Fruit fly (Drosophila melanogaster) whole organism, embryonic: ENCODE data around the gene Cdc7.

Experiments
- B-H2 ChIP-seq: fragments of 200-800 bp; sonication (Bioruptor generic); optimal IDR thresholded peaks from 2 replicates; lab custom pipeline; 2018; ENCODE audit warnings: missing biosample characterization, mild to moderate bottlenecking, missing genetic modification characterization
- CG10431 ChIP-seq: fragments of 200-800 bp; sonication (Bioruptor generic); optimal IDR thresholded peaks from 3 replicates; lab custom pipeline; 2018; ENCODE audit warnings: missing biosample characterization, mild to moderate bottlenecking, missing genetic modification characterization
- CG11398 ChIP-seq: fragments of 200-800 bp; sonication (Bioruptor generic); optimal IDR thresholded peaks from 2 replicates; lab custom pipeline; 2016; ENCODE audit warnings: missing biosample characterization, missing genetic modification characterization
- CG11456 ChIP-seq: fragments of 200-800 bp; sonication (Bioruptor generic); IDR thresholded peaks from 3 replicates; pipeline ENCODE4 v1.3.6; 2022; ENCODE audit warnings: missing biosample characterization, missing genetic modification characterization
- CG12219 ChIP-seq: fragments of 200-800 bp; sonication (Bioruptor generic); optimal IDR thresholded peaks from 3 replicates; lab custom pipeline; 2018; ENCODE audit warnings: missing biosample characterization, mild to moderate bottlenecking, missing genetic modification characterization
- CG14710 ChIP-seq: fragments of 200-800 bp; sonication (Bioruptor generic); optimal IDR thresholded peaks from 3 replicates; lab custom pipeline; 2019; ENCODE audit warnings: missing biosample characterization, mild to moderate bottlenecking, missing genetic modification characterization, moderate library complexity
- CG14965 ChIP-seq: fragments of 200-800 bp; sonication (Bioruptor generic); optimal IDR thresholded peaks from 2 replicates; lab custom pipeline; 2016; ENCODE audit warnings: missing biosample characterization, missing genetic modification characterization, borderline replicate concordance
- CG17359 ChIP-seq: fragments of 200-800 bp; sonication (Bioruptor generic); optimal IDR thresholded peaks from 3 replicates; lab custom pipeline; 2018; ENCODE audit warnings: missing biosample characterization, mild to moderate bottlenecking, missing genetic modification characterization, moderate library complexity
- CG18011 ChIP-seq: fragments of 200-800 bp; sonication (Bioruptor generic); optimal IDR thresholded peaks from 2 replicates; lab custom pipeline; 2017; ENCODE audit warnings: missing biosample characterization, missing genetic modification characterization, mild to moderate bottlenecking, moderate library complexity, missing genotype
- CG31441 ChIP-seq: fragments of 200-800 bp; sonication (Bioruptor generic); IDR thresholded peaks from 2 replicates; pipeline ENCODE4 v1.3.6; 2022; ENCODE audit warnings: missing biosample characterization, missing genetic modification characterization
- CG43689 ChIP-seq: fragments of 200-800 bp; sonication (Bioruptor generic); IDR thresholded peaks from 2 replicates; pipeline ENCODE4 v1.3.6; 2022; ENCODE audit warnings: missing biosample characterization, missing genetic modification characterization
- CG6272 ChIP-seq: fragments of 200-800 bp; sonication (Bioruptor generic); IDR thresholded peaks from 2 replicates; pipeline ENCODE4 v1.3.6; 2022; ENCODE audit warnings: missing biosample characterization, missing genetic modification characterization
- CG6683 ChIP-seq: fragments of 200-800 bp; sonication (Bioruptor generic); optimal IDR thresholded peaks from 2 replicates; lab custom pipeline; 2017; ENCODE audit warnings: missing biosample characterization, mild to moderate bottlenecking, missing genetic modification characterization, missing genetic modification reagents
- CG6791 ChIP-seq: fragments of 200-800 bp; sonication (Bioruptor generic); IDR thresholded peaks from 3 replicates; pipeline ENCODE4 v1.3.6; 2022; ENCODE audit warnings: missing biosample characterization, missing genetic modification characterization; ENCODE audit not compliant: partially characterized antibody
- CG7372 ChIP-seq: fragments of 200-800 bp; sonication (Bioruptor generic); IDR thresholded peaks from 2 replicates; pipeline ENCODE4 v1.3.6; 2022; ENCODE audit warnings: missing biosample characterization, missing genetic modification characterization
- Camta ChIP-seq: fragments of 200-800 bp; sonication (Bioruptor generic); optimal IDR thresholded peaks from 2 replicates; lab custom pipeline; 2016; ENCODE audit warnings: missing biosample characterization, missing genetic modification characterization
- D ChIP-seq, 2 experiments: fragments of 200-800 bp in 1 of 2; fragments of >200 bp in 1 of 2; sonication (Bioruptor generic) in 1 of 2; optimal IDR thresholded peaks; 2 replicates in 1 of 2; 3 replicates in 1 of 2; lab custom pipeline; 2017; ENCODE audit warnings: mild to moderate bottlenecking in 1 of 2, missing biosample characterization in 1 of 2, missing genetic modification characterization in 1 of 2, missing genetic modification reagents in 1 of 2
- D19B ChIP-seq: fragments of 200-800 bp; sonication (Bioruptor generic); optimal IDR thresholded peaks from 2 replicates; lab custom pipeline; 2017; ENCODE audit warnings: missing biosample characterization, mild to moderate bottlenecking, missing genetic modification characterization
- Dll ChIP-seq: fragments of 200-800 bp; sonication (Bioruptor generic); IDR thresholded peaks from 4 replicates; pipeline ENCODE4 v1.3.6; 2022; ENCODE audit warnings: missing biosample characterization, missing genetic modification characterization; ENCODE audit not compliant: partially characterized antibody
- Doc2 ChIP-seq: fragments of 200-800 bp; sonication (Bioruptor generic); IDR thresholded peaks from 2 replicates; pipeline ENCODE4 v1.3.6; 2022; ENCODE audit warnings: missing biosample characterization, missing genetic modification characterization
- Doc3 ChIP-seq: fragments of 200-800 bp; sonication (Bioruptor generic); IDR thresholded peaks from 3 replicates; pipeline ENCODE4 v1.3.6; 2022; ENCODE audit warnings: missing biosample characterization, missing genetic modification characterization; ENCODE audit not compliant: partially characterized antibody
- Hr51 ChIP-seq, 2 experiments: fragments of 200-800 bp; sonication (Bioruptor generic); optimal IDR thresholded peaks; 2 replicates in 1 of 2; 3 replicates in 1 of 2; lab custom pipeline; 2016 to 2018; ENCODE audit warnings: missing biosample characterization in 2 of 2, missing genetic modification characterization in 2 of 2, mild to moderate bottlenecking in 1 of 2, moderate library complexity in 1 of 2
- Jarid2 ChIP-seq: fragments of 200-800 bp; sonication (Bioruptor generic); optimal IDR thresholded peaks from 3 replicates; lab custom pipeline; 2017; ENCODE audit warnings: mild to moderate bottlenecking, missing biosample characterization, missing genetic modification reagents, missing genetic modification characterization
- Meics ChIP-seq: fragments of 200-800 bp; sonication (Bioruptor generic); optimal IDR thresholded peaks from 2 replicates; lab custom pipeline; 2017; ENCODE audit warnings: missing biosample characterization, mild to moderate bottlenecking, missing genetic modification characterization
- NFAT ChIP-seq: fragments of 200-800 bp; sonication (Bioruptor generic); IDR thresholded peaks from 2 replicates; pipeline ENCODE4 v1.3.6; 2022; ENCODE audit warnings: missing biosample characterization, missing genetic modification characterization
- Oaz ChIP-seq: fragments of 200-800 bp; sonication (Bioruptor generic); IDR thresholded peaks from 2 replicates; pipeline ENCODE4 v1.3.6; 2022; ENCODE audit warnings: missing biosample characterization, missing genetic modification characterization
- Ptx1 ChIP-seq: fragments of 200-800 bp; sonication (Bioruptor generic); IDR thresholded peaks from 2 replicates; pipeline ENCODE4 v1.3.6; 2022; ENCODE audit warnings: missing biosample characterization, missing genetic modification characterization
- Sry-δ ChIP-seq: fragments of 200-800 bp; sonication (Bioruptor generic); optimal IDR thresholded peaks from 2 replicates; lab custom pipeline; 2016; ENCODE audit warnings: missing biosample characterization, missing genetic modification characterization
- Tbp ChIP-seq: fragments of >200 bp; optimal IDR thresholded peaks from 2 replicates; lab custom pipeline; 2018; ENCODE audit warnings: missing biosample characterization, missing genetic modification characterization
- az2 ChIP-seq: fragments of 200-800 bp; sonication (Bioruptor generic); optimal IDR thresholded peaks from 3 replicates; lab custom pipeline; 2016; ENCODE audit warnings: missing biosample characterization, missing genetic modification characterization
- cg ChIP-seq: fragments of 200-800 bp; sonication (Bioruptor generic); optimal IDR thresholded peaks from 3 replicates; lab custom pipeline; 2019; ENCODE audit warnings: missing biosample characterization, mild to moderate bottlenecking, missing genetic modification characterization, moderate library complexity
- corto ChIP-seq: fragments of 200-800 bp; sonication (Bioruptor generic); optimal IDR thresholded peaks from 2 replicates; lab custom pipeline; 2016; ENCODE audit warnings: missing biosample characterization, mild to moderate bottlenecking, missing genetic modification characterization, moderate library complexity
- crp ChIP-seq, 2 experiments: fragments of 200-800 bp; sonication (Bioruptor generic); optimal IDR thresholded peaks; 2 replicates in 1 of 2; 3 replicates in 1 of 2; lab custom pipeline; 2017; ENCODE audit warnings: missing biosample characterization in 2 of 2, missing genetic modification characterization in 2 of 2, mild to moderate bottlenecking in 1 of 2, moderate library complexity in 1 of 2
- cwo ChIP-seq: fragments of 200-800 bp; sonication (Bioruptor generic); optimal IDR thresholded peaks from 3 replicates; lab custom pipeline; 2017; ENCODE audit warnings: missing biosample characterization, missing genetic modification characterization, mild to moderate bottlenecking, moderate library complexity, missing genetic modification reagents
- lab ChIP-seq: fragments of 200-800 bp; sonication (Bioruptor generic); optimal IDR thresholded peaks from 3 replicates; lab custom pipeline; 2017; ENCODE audit warnings: missing biosample characterization, missing genetic modification characterization, mild to moderate bottlenecking, moderate library complexity, missing genetic modification reagents
- mam ChIP-seq: fragments of 200-800 bp; sonication (Bioruptor generic); optimal IDR thresholded peaks from 3 replicates; lab custom pipeline; 2016; ENCODE audit warnings: missing biosample characterization, missing genetic modification characterization
- odd ChIP-seq: fragments of 200-800 bp; sonication (Bioruptor generic); optimal IDR thresholded peaks from 2 replicates; lab custom pipeline; 2017; ENCODE audit warnings: missing biosample characterization, mild to moderate bottlenecking, missing genetic modification characterization
- pho ChIP-seq: fragments of 200-800 bp; sonication (Bioruptor generic); optimal IDR thresholded peaks from 2 replicates; lab custom pipeline; 2016; ENCODE audit warnings: missing biosample characterization, missing genetic modification characterization
- run ChIP-seq: fragments of 200-800 bp; sonication (Bioruptor generic); optimal IDR thresholded peaks from 3 replicates; lab custom pipeline; 2018; ENCODE audit warnings: missing biosample characterization, mild to moderate bottlenecking, missing genetic modification characterization
- salm ChIP-seq: fragments of 200-800 bp; sonication (Bioruptor generic); optimal IDR thresholded peaks from 2 replicates; lab custom pipeline; 2018; ENCODE audit warnings: missing biosample characterization, mild to moderate bottlenecking, missing genetic modification characterization
- tap ChIP-seq: fragments of 200-800 bp; optimal IDR thresholded peaks from 3 replicates; lab custom pipeline; 2019; ENCODE audit warnings: missing biosample characterization, mild to moderate bottlenecking, missing genetic modification characterization, moderate library complexity
- tup ChIP-seq: fragments of 200-800 bp; sonication (Bioruptor generic); optimal IDR thresholded peaks from 2 replicates; lab custom pipeline; 2016; ENCODE audit warnings: missing biosample characterization, mild to moderate bottlenecking, missing genetic modification characterization, moderate library complexity
- unpg ChIP-seq: fragments of 200-800 bp; sonication (Bioruptor generic); optimal IDR thresholded peaks from 3 replicates; lab custom pipeline; 2018; ENCODE audit warnings: missing biosample characterization, mild to moderate bottlenecking, missing genetic modification characterization, moderate library complexity
- wek ChIP-seq: fragments of 200-800 bp; sonication (Bioruptor generic); optimal IDR thresholded peaks from 3 replicates; lab custom pipeline; 2018; ENCODE audit warnings: missing biosample characterization, mild to moderate bottlenecking, missing genetic modification characterization, moderate library complexity

The Cdc7 gene

DNA sequence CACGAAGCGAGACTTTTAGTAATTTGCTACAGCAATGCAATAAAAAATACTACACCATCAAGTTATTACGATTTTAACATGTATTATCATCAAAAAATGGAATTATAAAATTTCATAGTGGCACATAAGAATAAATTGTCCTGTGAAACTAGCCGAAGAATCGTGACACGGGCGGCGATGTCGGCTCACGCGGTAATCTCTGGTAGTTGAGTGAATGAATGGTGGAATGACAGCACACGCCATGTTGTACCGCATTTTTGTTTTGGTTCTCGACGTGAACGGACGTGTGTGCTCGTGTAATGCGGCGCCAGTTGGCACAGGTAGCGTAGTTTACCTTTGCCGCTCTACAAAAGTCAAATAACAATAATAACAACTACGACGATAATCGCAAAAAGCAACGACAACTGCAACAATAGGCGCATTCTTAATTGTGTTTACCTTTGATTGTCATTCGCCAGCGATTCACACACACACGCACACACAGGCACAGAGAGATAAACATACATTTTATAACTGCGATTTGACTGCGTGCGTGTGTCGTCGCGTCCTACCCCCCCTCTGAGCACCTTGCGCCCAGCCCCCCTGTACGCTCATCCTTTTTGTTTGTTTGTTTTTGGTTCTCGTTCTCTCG lies 45.0 kb downstream of the Cdc7 start, which contains the start of gene CG14441 (continued):
- TF ChIP-seq lab (GFP tag; lab: Kevin White, UChicago) (peak; percentile 75), Ptx1 (GFP tag; lab: Robert Waterston, UW) (no peak), corto (GFP tag; lab: Kevin White, UChicago) (peak; percentile 75), CG43689 (no peak), B-H2 (GFP tag; lab: Kevin White, UChicago) (peak; percentile 78), CG7372 (GFP tag; lab: Robert Waterston, UW) (no peak), odd (GFP tag; lab: Kevin White, UChicago) (peak; percentile 73), Dll (GFP tag; lab: Robert Waterston, UW) (peak; percentile 100), mam (GFP tag; lab: Kevin White, UChicago) (peak; percentile 37), crp (GFP tag; optimal IDR thresholded peaks at IDR 0.05; lab: Kevin White, UChicago) (no peak), Doc2 (GFP tag; lab: Robert Waterston, UW) (no peak), cwo (GFP tag; lab: Kevin White, UChicago) (peak; percentile 63), tap (no peak), Camta (GFP tag; lab: Kevin White, UChicago) (peak; percentile 30), run (tag; lab: Kevin White, UChicago) (no peak), wek (GFP tag; lab: Kevin White, UChicago) (peak; percentile 5), Doc3 (GFP tag; lab: Robert Waterston, UW) (peak; percentile 100), CG18011 (GFP tag; lab: Kevin White, UChicago) (peak; percentile 0), CG14965 (GFP tag; lab: Kevin White, UChicago) (no peak), CG6683 (GFP tag; lab: Kevin White, UChicago) (peak; percentile 54), CG10431 (GFP tag; lab: Kevin White, UChicago) (no peak), CG11456 (no peak), CG17359 (tag; lab: Kevin White, UChicago) (peak; percentile 30), Tbp (GFP tag; lab: Kevin White, UChicago) (no peak), Oaz (GFP tag; lab: Robert Waterston, UW) (no peak), NFAT (GFP tag; lab: Robert Waterston, UW) (peak; percentile 19; the same call in 1 of the 2 replicates), CG14710 (tag; lab: Kevin White, UChicago) (peak; percentile 54), cg (GFP tag; lab: Kevin White, UChicago) (peak; percentile 65), Hr51 (GFP tag; optimal IDR thresholded peaks at IDR 0.05; lab: Kevin White, UChicago) (peak in 1 of 2 experiments; percentile 48), CG6791 (GFP tag; lab: Robert Waterston, UW) (peak; percentile 93), unpg (GFP tag; lab: Kevin White, UChicago) (peak; percentile 32), Jarid2 (peak; percentile 83), Sry-δ (peak; percentile 31), D (optimal IDR thresholded peaks at IDR 0.05; lab: Kevin White, UChicago) (peak; percentile 54), D (GFP tag; optimal IDR thresholded peaks at IDR 0.05; lab: Kevin White, UChicago) (no peak), pho (GFP tag; lab: Kevin White, UChicago) (peak; percentile 10), CG12219 (no peak), CG6272 (no peak; the same call in 1 of the 2 replicates), CG31441 (GFP tag; lab: Robert Waterston, UW) (peak; percentile 47; the same call in 1 of the 2 replicates), az2 (peak; percentile 21), salm (tag; lab: Kevin White, UChicago) (peak; percentile 19), Meics (peak; percentile 65), tup (no peak), CG11398 (GFP tag; lab: Kevin White, UChicago) (peak; percentile 56), D19B (GFP tag; lab: Kevin White, UChicago) (no peak)
